Worm (Caenorhabditis elegans) whole organism, L1 larva: ENCODE results near the gene nhr-271.
A peak's percentile ranks its signal among the peaks of the same experiment; 100 is the strongest.

Source experiments
- C04F5.9 ChIP-seq: sonication (generic microtip); optimal IDR thresholded peaks from 2 replicates; lab custom pipeline; 2016; ENCODE audit warnings: missing genetic modification characterization, missing compliant biosample characterization
- C16A3.4 ChIP-seq: fragments of 150-350 bp; optimal IDR thresholded peaks from 2 replicates; lab custom pipeline; 2014; ENCODE audit warnings: missing biosample characterization, missing genetic modification characterization
- F16B12.6 ChIP-seq: fragments of 150-350 bp; optimal IDR thresholded peaks from 2 replicates; lab custom pipeline; 2014; ENCODE audit warnings: missing biosample characterization, missing genetic modification characterization
- aha-1 ChIP-seq: fragments of 150-350 bp; optimal IDR thresholded peaks from 2 replicates; lab custom pipeline; 2014; ENCODE audit warnings: missing biosample characterization, missing genetic modification characterization
- alr-1 ChIP-seq: fragments of 200-800 bp; sonication (Bioruptor generic); optimal IDR thresholded peaks from 2 replicates; lab custom pipeline; 2018; ENCODE audit warnings: borderline replicate concordance, mild to moderate bottlenecking, missing genetic modification characterization, missing compliant biosample characterization
- ama-1 ChIP-seq: fragments of 150-350 bp; optimal IDR thresholded peaks from 2 replicates; lab custom pipeline; 2014
- blmp-1 ChIP-seq: fragments of 150-350 bp; optimal IDR thresholded peaks from 2 replicates; lab custom pipeline; 2014; ENCODE audit warnings: missing biosample characterization, missing genetic modification characterization
- ceh-63 ChIP-seq: fragments of 200-800 bp; sonication (Bioruptor generic); optimal IDR thresholded peaks from 2 replicates; lab custom pipeline; 2018; ENCODE audit warnings: mild to moderate bottlenecking, missing genetic modification characterization, missing compliant biosample characterization
- ceh-8 ChIP-seq: fragments of 200-800 bp; sonication (Bioruptor generic); optimal IDR thresholded peaks from 2 replicates; lab custom pipeline; 2018; ENCODE audit warnings: mild to moderate bottlenecking, missing genetic modification characterization, moderate library complexity, missing compliant biosample characterization
- ceh-82 ChIP-seq, 3 experiments: fragments of 150-350 bp in 1 of 3; sonication (generic microtip) in 2 of 3; optimal IDR thresholded peaks; 2 replicates each; lab custom pipeline; 2014 to 2017; ENCODE audit warnings: missing biosample characterization in 3 of 3, missing genetic modification characterization in 3 of 3
- ceh-90 ChIP-seq: sonication (generic microtip); optimal IDR thresholded peaks from 2 replicates; lab custom pipeline; 2016; ENCODE audit warnings: missing genetic modification characterization, missing compliant biosample characterization
- ces-1 ChIP-seq: fragments of 150-350 bp; optimal IDR thresholded peaks from 2 replicates; lab custom pipeline; 2014; ENCODE audit warnings: missing biosample characterization, missing genetic modification reagents, missing genetic modification characterization
- dsc-1 ChIP-seq: sonication (generic microtip); optimal IDR thresholded peaks from 2 replicates; lab custom pipeline; 2016; ENCODE audit warnings: mild to moderate bottlenecking, missing genetic modification characterization, missing compliant biosample characterization
- efl-1 ChIP-seq, 4 experiments: fragments of 150-350 bp; optimal IDR thresholded peaks in 3 of 4; peaks in 1 of 4; 1 replicate in 1 of 4; 2 replicates in 3 of 4; lab custom pipeline; 2014; ENCODE audit warnings: missing biosample characterization in 2 of 4, missing genetic modification characterization in 2 of 4, missing genetic modification reagents in 2 of 4
- efl-3 ChIP-seq: fragments of 200-800 bp; sonication (Bioruptor generic); optimal IDR thresholded peaks from 2 replicates; lab custom pipeline; 2018; ENCODE audit warnings: mild to moderate bottlenecking, missing genetic modification characterization, missing compliant biosample characterization
- elt-2 ChIP-seq: sonication (generic microtip); optimal IDR thresholded peaks from 2 replicates; lab custom pipeline; 2016; ENCODE audit warnings: missing genetic modification characterization, mild to moderate bottlenecking, inconsistent platforms, missing compliant biosample characterization, missing genetic modification reagents
- elt-3 ChIP-seq, 6 experiments: fragments of 150-350 bp in 1 of 6; sonication (generic microtip); optimal IDR thresholded peaks; 2 replicates each; lab custom pipeline; 2017 to 2018; ENCODE audit warnings: missing biosample characterization in 6 of 6, missing genetic modification characterization in 6 of 6, inconsistent platforms in 1 of 6
- ets-5 ChIP-seq: fragments of 200-800 bp; sonication (Bioruptor generic); IDR thresholded peaks from 2 replicates; pipeline ENCODE4 v1.3.6; 2022; ENCODE audit warnings: missing genetic modification characterization, missing compliant biosample characterization
- fkh-4 ChIP-seq: sonication (generic microtip); optimal IDR thresholded peaks from 2 replicates; lab custom pipeline; 2016; ENCODE audit warnings: missing compliant biosample characterization, missing genetic modification characterization, borderline replicate concordance
- fkh-8 ChIP-seq: sonication (generic microtip); optimal IDR thresholded peaks from 2 replicates; lab custom pipeline; 2016; ENCODE audit warnings: mild to moderate bottlenecking, missing genetic modification characterization, missing compliant biosample characterization
- fos-1 ChIP-seq: fragments of 150-350 bp; optimal IDR thresholded peaks from 2 replicates; lab custom pipeline; 2014; ENCODE audit warnings: missing biosample characterization, missing genetic modification characterization
- hpl-2 ChIP-seq: fragments of 150-350 bp; optimal IDR thresholded peaks from 2 replicates; lab custom pipeline; 2014; ENCODE audit warnings: missing biosample characterization, missing genetic modification reagents, missing genetic modification characterization
- jun-1 ChIP-seq: fragments of 150-350 bp; optimal IDR thresholded peaks from 2 replicates; lab custom pipeline; 2014; ENCODE audit warnings: missing biosample characterization, missing genetic modification reagents, missing genetic modification characterization
- lin-14 ChIP-seq: fragments of 200-800 bp; sonication (Bioruptor generic); optimal IDR thresholded peaks from 2 replicates; lab custom pipeline; 2018; ENCODE audit warnings: mild to moderate bottlenecking, missing genetic modification characterization, moderate library complexity, missing compliant biosample characterization
- lin-15B ChIP-seq: fragments of 150-350 bp; sonication (generic microtip); optimal IDR thresholded peaks from 3 replicates; lab custom pipeline; 2014; ENCODE audit warnings: missing biosample characterization, missing genetic modification characterization
- lir-3 ChIP-seq: sonication (generic microtip); optimal IDR thresholded peaks from 2 replicates; lab custom pipeline; 2016; ENCODE audit warnings: mild to moderate bottlenecking, missing genetic modification characterization, moderate library complexity, missing compliant biosample characterization; ENCODE audit not compliant: poor library complexity
- lsy-2 ChIP-seq, 2 experiments: fragments of 150-350 bp; optimal IDR thresholded peaks; 2 replicates each; lab custom pipeline; 2014; ENCODE audit warnings: missing biosample characterization in 2 of 2, missing genetic modification characterization in 2 of 2
- mab-9 ChIP-seq: fragments of 200-800 bp; sonication (Bioruptor generic); IDR thresholded peaks from 2 replicates; pipeline ENCODE4 v1.3.6; 2022; ENCODE audit warnings: missing genetic modification reagents, missing genetic modification characterization, missing compliant biosample characterization
- mef-2 ChIP-seq: fragments of 150-350 bp; optimal IDR thresholded peaks from 2 replicates; lab custom pipeline; 2014; ENCODE audit warnings: missing biosample characterization, missing genetic modification characterization
- nhr-12 ChIP-seq: sonication (generic microtip); optimal IDR thresholded peaks from 2 replicates; lab custom pipeline; 2017; ENCODE audit warnings: missing biosample characterization, missing genetic modification characterization
- nhr-20 ChIP-seq: sonication (generic microtip); optimal IDR thresholded peaks from 2 replicates; lab custom pipeline; 2016; ENCODE audit warnings: mild to moderate bottlenecking, missing genetic modification characterization, missing compliant biosample characterization
- nhr-237 ChIP-seq: fragments of 150-350 bp; optimal IDR thresholded peaks from 2 replicates; lab custom pipeline; 2014; ENCODE audit warnings: missing biosample characterization, missing genetic modification characterization
- nhr-28 ChIP-seq: fragments of 150-350 bp; optimal IDR thresholded peaks from 2 replicates; lab custom pipeline; 2014; ENCODE audit warnings: missing biosample characterization, missing genetic modification characterization
- nhr-76 ChIP-seq: sonication (generic microtip); optimal IDR thresholded peaks from 2 replicates; lab custom pipeline; 2017; ENCODE audit warnings: missing biosample characterization, missing genetic modification characterization
- nhr-77 ChIP-seq: fragments of 150-350 bp; optimal IDR thresholded peaks from 2 replicates; lab custom pipeline; 2014; ENCODE audit warnings: missing biosample characterization, missing genetic modification characterization
- nhr-84 ChIP-seq: sonication (generic microtip); optimal IDR thresholded peaks from 2 replicates; lab custom pipeline; 2017; ENCODE audit warnings: missing biosample characterization, missing genetic modification characterization
- pax-3 ChIP-seq: fragments of 200-800 bp; sonication (Bioruptor generic); optimal IDR thresholded peaks from 2 replicates; lab custom pipeline; 2018; ENCODE audit warnings: mild to moderate bottlenecking, missing genetic modification characterization, moderate library complexity, missing compliant biosample characterization
- pqm-1 ChIP-seq: sonication (generic microtip); optimal IDR thresholded peaks from 3 replicates; lab custom pipeline; 2017; ENCODE audit warnings: missing biosample characterization, missing genetic modification characterization
- rnt-1 ChIP-seq: sonication (generic microtip); optimal IDR thresholded peaks from 2 replicates; lab custom pipeline; 2016; ENCODE audit warnings: mild to moderate bottlenecking, missing genetic modification characterization, moderate library complexity, missing compliant biosample characterization
- skn-1 ChIP-seq: fragments of 150-350 bp; optimal IDR thresholded peaks from 2 replicates; lab custom pipeline; 2014; ENCODE audit warnings: missing biosample characterization, missing genetic modification characterization
- snpc-4 ChIP-seq: fragments of 150-350 bp; optimal IDR thresholded peaks from 2 replicates; lab custom pipeline; 2014; ENCODE audit warnings: missing biosample characterization, missing genetic modification characterization
- sptf-1 ChIP-seq: fragments of 150-350 bp; optimal IDR thresholded peaks from 2 replicates; lab custom pipeline; 2014; ENCODE audit warnings: missing biosample characterization, missing genetic modification characterization
- tbx-2 ChIP-seq: sonication (generic microtip); optimal IDR thresholded peaks from 2 replicates; lab custom pipeline; 2016; ENCODE audit warnings: missing genetic modification characterization, missing compliant biosample characterization
- tlp-1 ChIP-seq: fragments of 150-350 bp; optimal IDR thresholded peaks from 2 replicates; lab custom pipeline; 2014; ENCODE audit warnings: missing biosample characterization, missing genetic modification characterization
- unc-30 ChIP-seq: sonication (generic microtip); optimal IDR thresholded peaks from 2 replicates; lab custom pipeline; 2017; ENCODE audit warnings: missing biosample characterization, missing genetic modification characterization
- unc-98 ChIP-seq: fragments of 200-800 bp; sonication (Bioruptor generic); IDR thresholded peaks from 2 replicates; pipeline ENCODE4 v1.3.6; 2022; ENCODE audit warnings: missing genetic modification characterization, missing compliant biosample characterization
- vab-15 ChIP-seq: sonication (generic microtip); optimal IDR thresholded peaks from 2 replicates; lab custom pipeline; 2017; ENCODE audit warnings: missing genotype, mild to moderate bottlenecking, missing genetic modification characterization, missing compliant biosample characterization
- xbp-1 ChIP-seq: sonication (generic microtip); optimal IDR thresholded peaks from 2 replicates; lab custom pipeline; 2016; ENCODE audit warnings: missing genetic modification characterization, missing compliant biosample characterization
- ztf-11 ChIP-seq, 2 experiments: sonication (generic microtip); optimal IDR thresholded peaks; 2 replicates each; lab custom pipeline; 2016 to 2017; ENCODE audit warnings: missing genetic modification characterization in 2 of 2, missing biosample characterization in 1 of 2, missing compliant biosample characterization in 1 of 2

Gene nhr-271

DNA sequence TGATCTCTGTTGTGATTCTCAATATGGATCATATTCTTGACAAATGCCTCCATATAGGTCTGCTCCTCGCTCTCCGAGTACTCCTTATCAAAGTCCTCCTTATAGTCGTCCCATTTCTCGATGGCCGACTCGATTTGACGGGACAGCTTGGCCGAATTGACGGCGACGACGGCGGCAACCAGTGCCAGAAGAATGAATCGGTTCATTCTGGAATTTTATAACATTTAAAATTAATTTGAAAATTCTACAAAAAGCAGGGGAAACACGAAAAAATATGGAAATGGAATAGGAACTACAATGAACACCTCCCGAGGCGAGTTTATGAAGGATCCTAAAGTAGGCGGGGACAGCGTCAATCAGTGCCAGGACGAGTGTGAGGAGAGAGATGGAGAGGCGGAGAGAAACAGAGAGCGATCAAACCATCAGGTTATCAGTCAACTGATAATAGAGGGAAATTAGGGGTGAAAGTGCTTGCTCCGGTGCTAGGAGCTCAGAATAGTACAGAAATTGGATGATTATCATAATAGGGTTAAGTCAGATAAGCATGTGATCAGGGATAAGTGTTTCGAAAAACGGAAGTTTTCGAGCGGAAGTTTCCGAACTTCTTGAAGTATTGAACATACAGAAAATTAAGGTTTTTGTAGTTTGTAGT is 14.9 kb upstream of the nhr-271 start, which contains the start of gene cpl-1 (continued):
- no peak for TF ChIP-seq mab-9 (GFP tag; lab: Robert Waterston, UW)
- no peak for TF ChIP-seq snpc-4 (tag; lab: Kevin White, UChicago)
- peak; percentile 88 for TF ChIP-seq elt-2 (tag; lab: Kevin White, UChicago)
- TF ChIP-seq ces-1 (GFP tag; lab: Kevin White, UChicago), result no peak
- TF ChIP-seq blmp-1 (tag; lab: Kevin White, UChicago), result peak; percentile 4
- TF ChIP-seq F16B12.6 (tag; lab: Kevin White, UChicago), result no peak
- no peak for TF ChIP-seq dsc-1 (tag; lab: Kevin White, UChicago)
- TF ChIP-seq lin-14 (GFP tag; lab: Kevin White, UChicago), result peak; percentile 24
- no peak for TF ChIP-seq aha-1 (tag; lab: Kevin White, UChicago)
- peak; percentile 18 for TF ChIP-seq jun-1 (tag; lab: Kevin White, UChicago)
- TF ChIP-seq ceh-8, result no peak
- no peak for TF ChIP-seq mef-2 (tag; lab: Kevin White, UChicago)
- TF ChIP-seq, all 84 proteins: peak for 13

ce11 chrV:16594514-16594913 is 14.2 kb upstream of the nhr-271 start:
- TF ChIP-seq snpc-4 (tag; lab: Kevin White, UChicago) (no peak), C04F5.9 (no peak), ets-5 (no peak), nhr-76 (tag; lab: Kevin White, UChicago) (no peak), vab-15 (no peak), tlp-1 (no peak), alr-1 (tag; lab: Kevin White, UChicago) (no peak), hpl-2 (no peak), xbp-1 (tag; lab: Kevin White, UChicago) (no peak), fkh-4 (no peak), sptf-1 (tag; lab: Kevin White, UChicago) (no peak), skn-1 (tag; lab: Kevin White, UChicago) (no peak), lin-15B (tag; lab: Kevin White, UChicago) (no peak), pax-3 (no peak), efl-3 (GFP tag; lab: Kevin White, UChicago) (no peak), nhr-28 (tag; lab: Kevin White, UChicago) (no peak), pqm-1 (tag; lab: Kevin White, UChicago) (no peak), F16B12.6 (tag; lab: Kevin White, UChicago) (no peak), ceh-82 (tag; optimal IDR thresholded peaks at IDR 0.05; lab: Kevin White, UChicago) (no peak), ceh-90 (no peak), nhr-84 (tag; lab: Kevin White, UChicago) (no peak), dsc-1 (tag; lab: Kevin White, UChicago) (no peak), unc-98 (GFP tag; lab: Robert Waterston, UW) (no peak), nhr-20 (tag; lab: Kevin White, UChicago) (no peak), tbx-2 (tag; lab: Kevin White, UChicago) (no peak), elt-3 (tag; optimal IDR thresholded peaks at IDR 0.05; lab: Kevin White, UChicago) (peak in 1 of 6 experiments; percentile 47), blmp-1 (tag; lab: Kevin White, UChicago) (peak; percentile 24), fkh-8 (tag; lab: Kevin White, UChicago) (no peak), mef-2 (tag; lab: Kevin White, UChicago) (no peak), nhr-237 (tag; lab: Kevin White, UChicago) (no peak), nhr-77 (no peak), ama-1 (lab: Kevin White, UChicago) (no peak), rnt-1 (peak; percentile 68), efl-1 (optimal IDR thresholded peaks at IDR 0.05; lab: Kevin White, UChicago) (no peak), efl-1 (GFP tag; optimal IDR thresholded peaks at IDR 0.05 in 1 of 2; lab: Kevin White, UChicago) (no peak), ztf-11 (tag; optimal IDR thresholded peaks at IDR 0.05; lab: Kevin White, UChicago) (no peak), ceh-8 (no peak), unc-30 (tag; lab: Kevin White, UChicago) (no peak), C16A3.4 (tag; lab: Kevin White, UChicago) (no peak), ceh-63 (GFP tag; lab: Kevin White, UChicago) (no peak), ces-1 (GFP tag; lab: Kevin White, UChicago) (no peak), jun-1 (tag; lab: Kevin White, UChicago) (no peak), lir-3 (tag; lab: Kevin White, UChicago) (peak; percentile 12), fos-1 (no peak), nhr-12 (no peak), lsy-2 (tag; optimal IDR thresholded peaks at IDR 0.05; lab: Kevin White, UChicago) (peak; percentile 16)
